Fruit fly (Drosophila melanogaster) whole organism, embryonic: ENCODE data around the gene twf.

Experiments used
- ATbp ChIP-seq: fragments of 200-800 bp; sonication (Bioruptor generic); optimal IDR thresholded peaks from 2 replicates; lab custom pipeline; 2017; ENCODE audit warnings: missing biosample characterization, mild to moderate bottlenecking, missing genetic modification characterization, missing genetic modification reagents
- Aef1 ChIP-seq: fragments of 200-800 bp; sonication (Bioruptor generic); IDR thresholded peaks from 3 replicates; pipeline ENCODE4 v1.3.6; 2022; ENCODE audit warnings: missing biosample characterization, missing genetic modification characterization
- CG10654 ChIP-seq: fragments of 200-800 bp; sonication (Bioruptor generic); optimal IDR thresholded peaks from 2 replicates; lab custom pipeline; 2016; ENCODE audit warnings: missing biosample characterization, missing genetic modification characterization
- CG11723 ChIP-seq: fragments of 200-800 bp; sonication (Bioruptor generic); optimal IDR thresholded peaks from 2 replicates; lab custom pipeline; 2017; ENCODE audit warnings: missing biosample characterization, mild to moderate bottlenecking, missing genetic modification characterization
- CG1233 ChIP-seq: fragments of 200-800 bp; sonication (Bioruptor generic); optimal IDR thresholded peaks from 4 replicates; lab custom pipeline; 2018; ENCODE audit warnings: missing biosample characterization, mild to moderate bottlenecking, missing genetic modification characterization
- CG12744 ChIP-seq: fragments of 200-800 bp; sonication (Bioruptor generic); optimal IDR thresholded peaks from 2 replicates; lab custom pipeline; 2016; ENCODE audit warnings: missing biosample characterization, missing genetic modification characterization
- CG1647 ChIP-seq: fragments of 200-800 bp; sonication (Bioruptor generic); optimal IDR thresholded peaks from 3 replicates; lab custom pipeline; 2016; ENCODE audit warnings: missing biosample characterization, missing genetic modification characterization
- CG16813 ChIP-seq: fragments of 200-800 bp; sonication (Bioruptor generic); IDR thresholded peaks from 3 replicates; pipeline ENCODE4 v1.3.6; 2022; ENCODE audit warnings: missing biosample characterization, missing genetic modification characterization; ENCODE audit not compliant: partially characterized antibody
- CG16815 ChIP-seq: fragments of 200-800 bp; sonication (Bioruptor generic); optimal IDR thresholded peaks from 3 replicates; lab custom pipeline; 2017; ENCODE audit warnings: missing biosample characterization, mild to moderate bottlenecking, missing genetic modification characterization
- CG17359 ChIP-seq: fragments of 200-800 bp; sonication (Bioruptor generic); optimal IDR thresholded peaks from 3 replicates; lab custom pipeline; 2018; ENCODE audit warnings: missing biosample characterization, mild to moderate bottlenecking, missing genetic modification characterization, moderate library complexity
- CG17802 ChIP-seq: fragments of 200-800 bp; sonication (Bioruptor generic); optimal IDR thresholded peaks from 2 replicates; lab custom pipeline; 2018; ENCODE audit warnings: missing biosample characterization, mild to moderate bottlenecking, missing genetic modification characterization, moderate library complexity
- CG2712 ChIP-seq: fragments of 200-800 bp; optimal IDR thresholded peaks from 3 replicates; lab custom pipeline; 2019; ENCODE audit warnings: missing biosample characterization, mild to moderate bottlenecking, missing genetic modification characterization, moderate library complexity
- CG30431 ChIP-seq: fragments of 200-800 bp; sonication (Bioruptor generic); optimal IDR thresholded peaks from 2 replicates; lab custom pipeline; 2017; ENCODE audit warnings: missing biosample characterization, missing genetic modification characterization
- CG3163 ChIP-seq: fragments of 200-800 bp; sonication (Bioruptor generic); optimal IDR thresholded peaks from 3 replicates; lab custom pipeline; 2016; ENCODE audit warnings: missing biosample characterization, missing genetic modification characterization
- CG43689 ChIP-seq: fragments of 200-800 bp; sonication (Bioruptor generic); IDR thresholded peaks from 2 replicates; pipeline ENCODE4 v1.3.6; 2022; ENCODE audit warnings: missing biosample characterization, missing genetic modification characterization
- CG4404 ChIP-seq: fragments of 200-800 bp; sonication (Bioruptor generic); IDR thresholded peaks from 2 replicates; pipeline ENCODE4 v1.3.6; 2022; ENCODE audit warnings: missing biosample characterization, missing genetic modification characterization
- CG6689 ChIP-seq: fragments of 200-800 bp; sonication (Bioruptor generic); IDR thresholded peaks from 2 replicates; pipeline ENCODE4 v1.3.6; 2022; ENCODE audit warnings: missing biosample characterization, missing genetic modification characterization
- CG9932 ChIP-seq: fragments of 200-800 bp; sonication (Bioruptor generic); IDR thresholded peaks from 2 replicates; pipeline ENCODE4 v1.3.6; 2022; ENCODE audit warnings: missing biosample characterization, missing genetic modification characterization
- Camta ChIP-seq: fragments of 200-800 bp; sonication (Bioruptor generic); optimal IDR thresholded peaks from 2 replicates; lab custom pipeline; 2016; ENCODE audit warnings: missing biosample characterization, missing genetic modification characterization
- Dbx ChIP-seq: fragments of 200-800 bp; sonication (Bioruptor generic); IDR thresholded peaks from 3 replicates; pipeline ENCODE4 v1.3.6; 2022; ENCODE audit warnings: missing biosample characterization, missing genetic modification characterization
- Doc3 ChIP-seq: fragments of 200-800 bp; sonication (Bioruptor generic); IDR thresholded peaks from 3 replicates; pipeline ENCODE4 v1.3.6; 2022; ENCODE audit warnings: missing biosample characterization, missing genetic modification characterization; ENCODE audit not compliant: partially characterized antibody
- Dp ChIP-seq: fragments of 200-800 bp; sonication (Bioruptor generic); optimal IDR thresholded peaks from 2 replicates; lab custom pipeline; 2018; ENCODE audit warnings: missing biosample characterization, mild to moderate bottlenecking, missing genetic modification characterization, moderate library complexity
- E2f1 ChIP-seq: fragments of 200-800 bp; sonication (Bioruptor generic); IDR thresholded peaks from 2 replicates; pipeline ENCODE4 v1.3.6; 2022; ENCODE audit warnings: missing biosample characterization, missing genetic modification characterization
- ERR ChIP-seq: fragments of 200-800 bp; sonication (Bioruptor generic); optimal IDR thresholded peaks from 2 replicates; lab custom pipeline; 2016; ENCODE audit warnings: missing biosample characterization, missing genetic modification characterization
- Gsc ChIP-seq: fragments of 200-800 bp; sonication (Bioruptor generic); IDR thresholded peaks from 2 replicates; pipeline ENCODE4 v1.3.6; 2022; ENCODE audit warnings: missing biosample characterization, missing genetic modification characterization
- Hr39 ChIP-seq: fragments of >200 bp; optimal IDR thresholded peaks from 2 replicates; lab custom pipeline; 2017
- MESR4 ChIP-seq: fragments of 200-800 bp; sonication (Bioruptor generic); optimal IDR thresholded peaks from 2 replicates; lab custom pipeline; 2018; ENCODE audit warnings: missing biosample characterization, mild to moderate bottlenecking, missing genetic modification characterization, moderate library complexity
- Med ChIP-seq: fragments of 200-800 bp; sonication (Bioruptor generic); peaks from one replicate; lab custom pipeline; 2016; ENCODE audit warnings: missing biosample characterization, missing genetic modification characterization, mild to moderate bottlenecking, inconsistent platforms, moderate library complexity
- Oli ChIP-seq: fragments of 200-800 bp; sonication (Bioruptor generic); optimal IDR thresholded peaks from 2 replicates; lab custom pipeline; 2018; ENCODE audit warnings: missing biosample characterization, mild to moderate bottlenecking, missing genetic modification characterization, moderate library complexity
- Sox100B ChIP-seq: fragments of 200-800 bp; sonication (Bioruptor generic); optimal IDR thresholded peaks from 3 replicates; lab custom pipeline; 2018; ENCODE audit warnings: missing biosample characterization, mild to moderate bottlenecking, missing genetic modification characterization
- amos ChIP-seq: fragments of 200-800 bp; sonication (Bioruptor generic); IDR thresholded peaks from 2 replicates; pipeline ENCODE4 v1.3.6; 2022; ENCODE audit warnings: missing biosample characterization, missing genetic modification characterization; ENCODE audit not compliant: partially characterized antibody
- ato ChIP-seq: fragments of 200-800 bp; sonication (Bioruptor generic); IDR thresholded peaks from 2 replicates; pipeline ENCODE4 v1.3.6; 2022; ENCODE audit warnings: missing biosample characterization, missing genetic modification characterization; ENCODE audit not compliant: partially characterized antibody
- bbx ChIP-seq: fragments of 200-800 bp; sonication (Bioruptor generic); IDR thresholded peaks from 2 replicates; pipeline ENCODE4 v1.3.6; 2022; ENCODE audit warnings: missing biosample characterization, missing genetic modification characterization; ENCODE audit not compliant: partially characterized antibody
- fru ChIP-seq: fragments of >200 bp; optimal IDR thresholded peaks from 2 replicates; lab custom pipeline; 2017
- grn ChIP-seq: fragments of 200-800 bp; sonication (Bioruptor generic); optimal IDR thresholded peaks from 3 replicates; lab custom pipeline; 2017; ENCODE audit warnings: missing biosample characterization, missing genetic modification characterization
- h ChIP-seq: fragments of >200 bp; optimal IDR thresholded peaks from 2 replicates; lab custom pipeline; 2017
- ham ChIP-seq: fragments of 200-800 bp; sonication (Bioruptor generic); IDR thresholded peaks from 2 replicates; pipeline ENCODE4 v1.3.6; 2022; ENCODE audit warnings: missing biosample characterization, missing genetic modification characterization
- hb ChIP-seq: fragments of 200-800 bp; sonication (Bioruptor generic); IDR thresholded peaks from 3 replicates; pipeline ENCODE4 v1.3.6; 2022; ENCODE audit warnings: missing biosample characterization, missing genetic modification characterization; ENCODE audit not compliant: partially characterized antibody
- hkb ChIP-seq, 2 experiments: fragments of 200-800 bp in 1 of 2; fragments of >200 bp in 1 of 2; sonication (Bioruptor generic) in 1 of 2; IDR thresholded peaks in 1 of 2; optimal IDR thresholded peaks in 1 of 2; 2 replicates each; pipeline versions ENCODE4 v1.3.6 to Lab custom; 2017 to 2022; ENCODE audit warnings: missing biosample characterization in 1 of 2, missing genetic modification characterization in 1 of 2
- lola ChIP-seq, 3 experiments: fragments of >200 bp in 2 of 3; fragments of 200-800 bp in 1 of 3; sonication (Bioruptor generic) in 1 of 3; optimal IDR thresholded peaks; 2 replicates each; lab custom pipeline; 2017 to 2019; ENCODE audit warnings: missing biosample characterization in 3 of 3, missing genetic modification characterization in 3 of 3, mild to moderate bottlenecking in 1 of 3, moderate library complexity in 1 of 3
- prd ChIP-seq, 3 experiments: fragments of >200 bp in 2 of 3; fragments of 200-800 bp in 1 of 3; sonication (Bioruptor generic) in 1 of 3; optimal IDR thresholded peaks in 2 of 3; IDR thresholded peaks in 1 of 3; 2 replicates in 2 of 3; 3 replicates in 1 of 3; pipeline versions ENCODE4 v1.3.6 to Lab custom; 2017 to 2022; ENCODE audit warnings: missing biosample characterization in 1 of 3, missing genetic modification characterization in 1 of 3
- rib ChIP-seq: fragments of 200-800 bp; sonication (Bioruptor generic); IDR thresholded peaks from 2 replicates; pipeline ENCODE4 v1.3.6; 2022; ENCODE audit warnings: missing biosample characterization, missing genetic modification characterization
- tio ChIP-seq: fragments of 200-800 bp; sonication (Bioruptor generic); optimal IDR thresholded peaks from 2 replicates; lab custom pipeline; 2017; ENCODE audit warnings: missing biosample characterization, missing genetic modification characterization, inconsistent platforms
- tll ChIP-seq, 2 experiments: fragments of 200-800 bp in 1 of 2; fragments of >200 bp in 1 of 2; sonication (Bioruptor generic) in 1 of 2; optimal IDR thresholded peaks; 2 replicates each; lab custom pipeline; 2017 to 2019; ENCODE audit warnings: missing biosample characterization in 2 of 2, missing genetic modification characterization in 2 of 2, mild to moderate bottlenecking in 1 of 2, moderate library complexity in 1 of 2
- tna ChIP-seq: fragments of 200-800 bp; sonication (Bioruptor generic); IDR thresholded peaks from 2 replicates; pipeline ENCODE4 v1.3.6; 2022; ENCODE audit warnings: missing biosample characterization, missing genetic modification characterization; ENCODE audit not compliant: partially characterized antibody

Gene twf

dm6 chr3R:14152550-14152949 is 30.1 kb downstream of the twf start, which contains the start of gene CG42500:
TSS of gene CG42500 (minus strand) at chr3R:14152650.
- no peak for TF ChIP-seq CG17359 (tag; lab: Kevin White, UChicago)

dm6 chr3R:14153729-14154128 is 31.3 kb downstream of the twf start, which contains the start of gene Recs1:
TSS of gene Recs1 (minus strand) at chr3R:14153829.
- TF ChIP-seq amos (GFP tag; lab: Robert Waterston, UW) (no peak), CG1647 (GFP tag; lab: Kevin White, UChicago) (no peak), CG43689 (GFP tag; lab: Robert Waterston, UW) (no peak), hkb (optimal IDR thresholded peaks at IDR 0.05; lab: Kevin White, UChicago) (no peak), hkb (GFP tag; IDR thresholded peaks at IDR 0.05; lab: Robert Waterston, UW) (no peak), Doc3 (no peak), Aef1 (GFP tag; lab: Robert Waterston, UW) (no peak), Sox100B (no peak), CG16813 (GFP tag; lab: Robert Waterston, UW) (no peak), CG16815 (GFP tag; lab: Kevin White, UChicago) (no peak), ham (GFP tag; lab: Robert Waterston, UW) (no peak)
- TF ChIP-seq, all 482 proteins: peak for 0

dm6 chr3R:14154341-14154740 is 31.9 kb downstream of the twf start, which contains the start of gene CG44215:
TSS of gene CG44215 (minus strand) at chr3R:14154441.
- TF ChIP-seq Hr39 (lab: Kevin White, UChicago) (no peak), CG17802 (tag; lab: Kevin White, UChicago) (no peak), CG4404 (no peak), CG11723 (GFP tag; lab: Kevin White, UChicago) (no peak), hb (GFP tag; lab: Robert Waterston, UW) (no peak), CG2712 (tag; lab: Kevin White, UChicago) (no peak), CG12744 (no peak), CG3163 (GFP tag; lab: Kevin White, UChicago) (no peak), CG9932 (GFP tag; lab: Robert Waterston, UW) (no peak), CG6689 (no peak), Med (GFP tag; lab: Kevin White, UChicago) (no peak), Oli (no peak), CG1233 (GFP tag; lab: Kevin White, UChicago) (no peak), MESR4 (GFP tag; lab: Kevin White, UChicago) (no peak)

dm6 chr3R:14157331-14157730 is 34.9 kb downstream of the twf start, which contains the start of gene CG31533:
TSS of gene CG31533 (minus strand) at chr3R:14157431.
- no peak for TF ChIP-seq Gsc
- no peak for TF ChIP-seq rib
- TF ChIP-seq prd (optimal IDR thresholded peaks at IDR 0.05; lab: Kevin White, UChicago): no peak
- TF ChIP-seq prd (GFP tag; IDR thresholded peaks at IDR 0.05; lab: Robert Waterston, UW): no peak
- no peak for TF ChIP-seq fru
- TF ChIP-seq h (lab: Kevin White, UChicago): no peak
- TF ChIP-seq tio (GFP tag; lab: Kevin White, UChicago): no peak
- TF ChIP-seq E2f1 (GFP tag; lab: Robert Waterston, UW): no peak
- no peak for TF ChIP-seq tna (GFP tag; lab: Robert Waterston, UW)
- no peak for TF ChIP-seq Dbx (GFP tag; lab: Robert Waterston, UW)
- no peak for TF ChIP-seq CG10654 (GFP tag; lab: Kevin White, UChicago)
- no peak for TF ChIP-seq Dp (GFP tag; lab: Kevin White, UChicago)
- no peak for TF ChIP-seq ERR (GFP tag; lab: Kevin White, UChicago)
- no peak for TF ChIP-seq Camta (GFP tag; lab: Kevin White, UChicago)
- no peak for TF ChIP-seq bbx (GFP tag; lab: Robert Waterston, UW)
- TF ChIP-seq grn (GFP tag; lab: Kevin White, UChicago): no peak
- no peak for TF ChIP-seq lola (GFP tag; optimal IDR thresholded peaks at IDR 0.05; lab: Kevin White, UChicago)
- no peak for TF ChIP-seq CG30431 (GFP tag; lab: Kevin White, UChicago)
- no peak for TF ChIP-seq ATbp (GFP tag; lab: Kevin White, UChicago)
- TF ChIP-seq ato (GFP tag; lab: Robert Waterston, UW): no peak
- no peak for TF ChIP-seq tll (GFP tag; optimal IDR thresholded peaks at IDR 0.05; lab: Kevin White, UChicago)
